Fruit fly (Drosophila melanogaster) whole organism, embryonic: ENCODE measurements around the gene tbc.

ENCODE experiments used
- Abd-B ChIP-seq: fragments of 200-800 bp; sonication (Bioruptor generic); optimal IDR thresholded peaks from 2 replicates; lab custom pipeline; 2018; ENCODE audit warnings: missing biosample characterization, mild to moderate bottlenecking, missing genetic modification characterization, moderate library complexity
- Ada2b ChIP-seq: fragments of 200-800 bp; sonication (Bioruptor generic); IDR thresholded peaks from 2 replicates; pipeline ENCODE4 v1.3.6; 2022; ENCODE audit warnings: missing biosample characterization, missing genetic modification characterization
- CG10209 ChIP-seq: fragments of 200-800 bp; sonication (Bioruptor generic); optimal IDR thresholded peaks from 3 replicates; lab custom pipeline; 2017; ENCODE audit warnings: missing biosample characterization, mild to moderate bottlenecking, missing genetic modification characterization, missing genetic modification reagents
- CG11560 ChIP-seq: fragments of 200-800 bp; sonication (Bioruptor generic); IDR thresholded peaks from 3 replicates; pipeline ENCODE4 v1.3.6; 2022; ENCODE audit warnings: missing biosample characterization, missing genetic modification characterization
- CG13123 ChIP-seq: fragments of 200-800 bp; sonication (Bioruptor generic); optimal IDR thresholded peaks from 2 replicates; lab custom pipeline; 2016; ENCODE audit warnings: missing biosample characterization, missing genetic modification characterization
- CG13296 ChIP-seq: fragments of 200-800 bp; sonication (Bioruptor generic); optimal IDR thresholded peaks from 3 replicates; lab custom pipeline; 2018; ENCODE audit warnings: missing biosample characterization, mild to moderate bottlenecking, missing genetic modification characterization
- CG14014 ChIP-seq: fragments of 200-800 bp; sonication (Bioruptor generic); IDR thresholded peaks from 2 replicates; pipeline ENCODE4 v1.3.6; 2022; ENCODE audit warnings: missing biosample characterization, missing genetic modification characterization
- CG14441 ChIP-seq: fragments of 200-800 bp; sonication (Bioruptor generic); IDR thresholded peaks from 2 replicates; pipeline ENCODE4 v1.3.6; 2022; ENCODE audit warnings: missing biosample characterization, missing genetic modification characterization
- CG15269 ChIP-seq: fragments of 200-800 bp; sonication (Bioruptor generic); optimal IDR thresholded peaks from 2 replicates; lab custom pipeline; 2018; ENCODE audit warnings: missing biosample characterization, mild to moderate bottlenecking, missing genetic modification characterization, moderate library complexity
- CG17385 ChIP-seq: fragments of 200-800 bp; sonication (Bioruptor generic); optimal IDR thresholded peaks from 3 replicates; lab custom pipeline; 2018; ENCODE audit warnings: missing biosample characterization, mild to moderate bottlenecking, missing genetic modification characterization
- CG17829 ChIP-seq: fragments of 200-800 bp; optimal IDR thresholded peaks from 2 replicates; lab custom pipeline; 2019; ENCODE audit warnings: missing biosample characterization, mild to moderate bottlenecking, missing genetic modification characterization, moderate library complexity
- CG2120 ChIP-seq: fragments of 200-800 bp; sonication (Bioruptor generic); optimal IDR thresholded peaks from 3 replicates; lab custom pipeline; 2016; ENCODE audit warnings: missing biosample characterization, missing genetic modification characterization
- CG31388 ChIP-seq: fragments of 200-800 bp; sonication (Bioruptor generic); optimal IDR thresholded peaks from 2 replicates; lab custom pipeline; 2016; ENCODE audit warnings: missing biosample characterization, missing genetic modification characterization
- CG3407 ChIP-seq: fragments of 200-800 bp; sonication (Bioruptor generic); optimal IDR thresholded peaks from 2 replicates; lab custom pipeline; 2018; ENCODE audit warnings: missing biosample characterization, mild to moderate bottlenecking, missing genetic modification characterization
- CG34224 ChIP-seq: fragments of 200-800 bp; sonication (Bioruptor generic); IDR thresholded peaks from 3 replicates; pipeline ENCODE4 v1.3.6; 2022; ENCODE audit warnings: missing biosample characterization, missing genetic modification characterization; ENCODE audit not compliant: partially characterized antibody
- CG4617 ChIP-seq: fragments of 200-800 bp; sonication (Bioruptor generic); optimal IDR thresholded peaks from 3 replicates; lab custom pipeline; 2016; ENCODE audit warnings: missing biosample characterization, missing genetic modification characterization, borderline replicate concordance
- CG5953 ChIP-seq: fragments of 200-800 bp; sonication (Bioruptor generic); IDR thresholded peaks from 2 replicates; pipeline ENCODE4 v1.3.6; 2022; ENCODE audit warnings: missing biosample characterization, missing genetic modification characterization
- CG7839 ChIP-seq: fragments of 200-800 bp; sonication (Bioruptor generic); optimal IDR thresholded peaks from 3 replicates; lab custom pipeline; 2018; ENCODE audit warnings: missing biosample characterization, mild to moderate bottlenecking, missing genetic modification characterization, moderate library complexity
- CG9876 ChIP-seq: fragments of 200-800 bp; sonication (Bioruptor generic); optimal IDR thresholded peaks from 2 replicates; lab custom pipeline; 2016; ENCODE audit warnings: missing biosample characterization, missing genetic modification characterization
- CTCF ChIP-seq: fragments of 200-800 bp; sonication (Bioruptor generic); optimal IDR thresholded peaks from 2 replicates; lab custom pipeline; 2017; ENCODE audit warnings: missing biosample characterization, mild to moderate bottlenecking, missing genetic modification characterization, moderate library complexity
- Dbx ChIP-seq: fragments of 200-800 bp; sonication (Bioruptor generic); IDR thresholded peaks from 3 replicates; pipeline ENCODE4 v1.3.6; 2022; ENCODE audit warnings: missing biosample characterization, missing genetic modification characterization
- Drgx ChIP-seq: fragments of 200-800 bp; sonication (Bioruptor generic); IDR thresholded peaks from 2 replicates; pipeline ENCODE4 v1.3.6; 2022; ENCODE audit warnings: missing biosample characterization, missing genetic modification characterization
- Hsf ChIP-seq: fragments of 200-800 bp; sonication (Bioruptor generic); optimal IDR thresholded peaks from 3 replicates; lab custom pipeline; 2016; ENCODE audit warnings: missing biosample characterization, missing genetic modification characterization
- Meics ChIP-seq: fragments of 200-800 bp; sonication (Bioruptor generic); optimal IDR thresholded peaks from 2 replicates; lab custom pipeline; 2017; ENCODE audit warnings: missing biosample characterization, mild to moderate bottlenecking, missing genetic modification characterization
- NC2α ChIP-seq: fragments of 200-800 bp; sonication (Bioruptor generic); optimal IDR thresholded peaks from 2 replicates; lab custom pipeline; 2016; ENCODE audit warnings: missing biosample characterization, missing genetic modification characterization
- NK7.1 ChIP-seq: fragments of 200-800 bp; sonication (Bioruptor generic); optimal IDR thresholded peaks from 3 replicates; lab custom pipeline; 2016; ENCODE audit warnings: missing biosample characterization, missing genetic modification characterization
- Ravus ChIP-seq: fragments of 200-800 bp; sonication (Bioruptor generic); IDR thresholded peaks from 2 replicates; pipeline ENCODE4 v1.3.6; 2022; ENCODE audit warnings: missing biosample characterization, missing genetic modification characterization
- Spps ChIP-seq: fragments of 200-800 bp; sonication (Bioruptor generic); optimal IDR thresholded peaks from 2 replicates; lab custom pipeline; 2018; ENCODE audit warnings: missing biosample characterization, mild to moderate bottlenecking, missing genetic modification characterization
- Taf1 ChIP-seq: fragments of 200-800 bp; sonication (Bioruptor generic); IDR thresholded peaks from 2 replicates; pipeline ENCODE4 v1.3.6; 2022; ENCODE audit warnings: missing biosample characterization, missing genetic modification characterization
- ac ChIP-seq: fragments of 200-800 bp; sonication (Bioruptor generic); optimal IDR thresholded peaks from 3 replicates; lab custom pipeline; 2017; ENCODE audit warnings: missing biosample characterization, mild to moderate bottlenecking, missing genetic modification characterization
- ap ChIP-seq: fragments of 200-800 bp; sonication (Bioruptor generic); IDR thresholded peaks from 2 replicates; pipeline ENCODE4 v1.3.6; 2022; ENCODE audit warnings: missing biosample characterization, missing genetic modification characterization
- ase ChIP-seq: fragments of 200-800 bp; sonication (Bioruptor generic); IDR thresholded peaks from 3 replicates; pipeline ENCODE4 v1.3.6; 2022; ENCODE audit warnings: missing biosample characterization, missing genetic modification characterization
- ato ChIP-seq: fragments of 200-800 bp; sonication (Bioruptor generic); IDR thresholded peaks from 2 replicates; pipeline ENCODE4 v1.3.6; 2022; ENCODE audit warnings: missing biosample characterization, missing genetic modification characterization; ENCODE audit not compliant: partially characterized antibody
- cad ChIP-seq: fragments of >200 bp; optimal IDR thresholded peaks from 2 replicates; lab custom pipeline; 2017; ENCODE audit warnings: missing biosample characterization, missing genetic modification characterization
- ci ChIP-seq: fragments of 200-800 bp; sonication (Bioruptor generic); IDR thresholded peaks from 3 replicates; pipeline ENCODE4 v1.3.6; 2022; ENCODE audit warnings: missing biosample characterization, missing genetic modification characterization
- danr ChIP-seq: fragments of 200-800 bp; sonication (Bioruptor generic); IDR thresholded peaks from 2 replicates; pipeline ENCODE4 v1.3.6; 2022; ENCODE audit warnings: missing biosample characterization, missing genetic modification characterization
- dmrt11E ChIP-seq: fragments of 200-800 bp; sonication (Bioruptor generic); optimal IDR thresholded peaks from 3 replicates; lab custom pipeline; 2018; ENCODE audit warnings: missing biosample characterization, mild to moderate bottlenecking, missing genetic modification characterization, moderate library complexity
- fd96Cb ChIP-seq: fragments of 200-800 bp; sonication (Bioruptor generic); optimal IDR thresholded peaks from 2 replicates; lab custom pipeline; 2018; ENCODE audit warnings: missing biosample characterization, mild to moderate bottlenecking, missing genetic modification characterization, moderate library complexity
- fru ChIP-seq: fragments of >200 bp; optimal IDR thresholded peaks from 2 replicates; lab custom pipeline; 2017
- gcm2 ChIP-seq: fragments of 200-800 bp; sonication (Bioruptor generic); optimal IDR thresholded peaks from 2 replicates; lab custom pipeline; 2016; ENCODE audit warnings: missing biosample characterization, missing genetic modification characterization
- gsb ChIP-seq: fragments of 200-800 bp; sonication (Bioruptor generic); IDR thresholded peaks from 2 replicates; pipeline ENCODE4 v1.3.6; 2022; ENCODE audit warnings: missing biosample characterization, missing genetic modification characterization
- gt ChIP-seq: fragments of 200-800 bp; sonication (Bioruptor generic); IDR thresholded peaks from 2 replicates; pipeline ENCODE4 v1.3.6; 2022; ENCODE audit warnings: missing biosample characterization, missing genetic modification characterization
- jumu ChIP-seq: fragments of 200-800 bp; sonication (Bioruptor generic); optimal IDR thresholded peaks from 3 replicates; lab custom pipeline; 2016; ENCODE audit warnings: missing biosample characterization, missing genetic modification characterization
- lola ChIP-seq, 3 experiments: fragments of >200 bp in 2 of 3; fragments of 200-800 bp in 1 of 3; sonication (Bioruptor generic) in 1 of 3; optimal IDR thresholded peaks; 2 replicates each; lab custom pipeline; 2017 to 2019; ENCODE audit warnings: missing biosample characterization in 3 of 3, missing genetic modification characterization in 3 of 3, mild to moderate bottlenecking in 1 of 3, moderate library complexity in 1 of 3
- p53 ChIP-seq: fragments of 200-800 bp; sonication (Bioruptor generic); optimal IDR thresholded peaks from 2 replicates; lab custom pipeline; 2016; ENCODE audit warnings: missing biosample characterization, missing genetic modification characterization
- pfk ChIP-seq: fragments of 200-800 bp; sonication (Bioruptor generic); optimal IDR thresholded peaks from 2 replicates; lab custom pipeline; 2018; ENCODE audit warnings: missing biosample characterization, mild to moderate bottlenecking, missing genetic modification characterization, moderate library complexity
- pnt ChIP-seq: fragments of 200-800 bp; sonication (Bioruptor generic); optimal IDR thresholded peaks from 3 replicates; lab custom pipeline; 2016; ENCODE audit warnings: missing biosample characterization, missing genetic modification characterization
- pum ChIP-seq: fragments of 200-800 bp; sonication (Bioruptor generic); optimal IDR thresholded peaks from 2 replicates; lab custom pipeline; 2016; ENCODE audit warnings: missing biosample characterization, missing genetic modification characterization
- rib ChIP-seq: fragments of 200-800 bp; sonication (Bioruptor generic); IDR thresholded peaks from 2 replicates; pipeline ENCODE4 v1.3.6; 2022; ENCODE audit warnings: missing biosample characterization, missing genetic modification characterization
- scrt ChIP-seq: fragments of 200-800 bp; sonication (Bioruptor generic); optimal IDR thresholded peaks from 2 replicates; lab custom pipeline; 2018; ENCODE audit warnings: missing biosample characterization, mild to moderate bottlenecking, missing genetic modification characterization, moderate library complexity
- stc ChIP-seq: fragments of 200-800 bp; sonication (Bioruptor generic); IDR thresholded peaks from 2 replicates; pipeline ENCODE4 v1.3.6; 2022; ENCODE audit warnings: missing biosample characterization, missing genetic modification characterization
- trh ChIP-seq: fragments of 200-800 bp; sonication (Bioruptor generic); optimal IDR thresholded peaks from 2 replicates; lab custom pipeline; 2016; ENCODE audit warnings: missing biosample characterization, missing genetic modification characterization
- z ChIP-seq: fragments of 200-800 bp; sonication (Bioruptor generic); IDR thresholded peaks from 3 replicates; pipeline ENCODE4 v1.3.6; 2022; ENCODE audit warnings: missing biosample characterization, missing genetic modification characterization

tbc gene

DNA sequence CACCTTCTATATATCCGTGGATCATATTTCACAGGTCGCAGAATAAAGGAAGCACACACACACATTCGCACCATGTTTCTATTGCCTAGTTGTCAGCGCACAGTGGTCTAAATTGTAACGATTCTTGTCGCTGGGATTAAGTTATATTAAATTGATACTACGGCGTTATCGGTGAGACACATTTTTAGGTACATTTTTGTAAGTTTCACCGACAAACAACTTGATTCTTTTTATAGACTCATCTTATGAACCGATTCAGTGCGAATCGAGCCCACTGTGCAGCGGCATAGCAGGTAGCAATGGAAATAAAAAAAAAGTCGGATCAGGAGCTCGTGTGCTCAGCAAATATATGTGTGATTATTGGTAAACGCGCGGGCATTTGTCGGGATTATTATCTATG is 31.3 kb downstream of the tbc start (continued):
- TF ChIP-seq Hsf (GFP tag; lab: Kevin White, UChicago): peak; percentile 76
- peak; percentile 29 for TF ChIP-seq gcm2
- TF ChIP-seq Ada2b (GFP tag; lab: Robert Waterston, UW): peak; percentile 76
- TF ChIP-seq ato (GFP tag; lab: Robert Waterston, UW): no peak
- no peak for TF ChIP-seq jumu (GFP tag; lab: Kevin White, UChicago)
- no peak for TF ChIP-seq rib
- peak; percentile 85 for TF ChIP-seq CG2120 (GFP tag; lab: Kevin White, UChicago)
- TF ChIP-seq CG4617 (GFP tag; lab: Kevin White, UChicago): no peak
- TF ChIP-seq danr (GFP tag; lab: Robert Waterston, UW): no peak
- TF ChIP-seq fru (lab: Kevin White, UChicago): no peak
- peak; percentile 3 for TF ChIP-seq CG31388 (GFP tag; lab: Kevin White, UChicago)
- TF ChIP-seq CG9876 (GFP tag; lab: Kevin White, UChicago): peak; percentile 45
- peak; percentile 15; the same call in 1 of the 2 replicates for TF ChIP-seq stc
- TF ChIP-seq pum: no peak
- peak; percentile 67 for TF ChIP-seq Abd-B (GFP tag; lab: Kevin White, UChicago)
- TF ChIP-seq gsb (GFP tag; lab: Robert Waterston, UW): 0 out of 2 replicates have a peak, but pooled peaks have one; percentile 31
- no peak for TF ChIP-seq CG34224
- TF ChIP-seq CG14014: peak; percentile 81
- no peak for TF ChIP-seq scrt (GFP tag; lab: Kevin White, UChicago)
- peak; percentile 74 for TF ChIP-seq fd96Cb (tag; lab: Kevin White, UChicago)
- no peak for TF ChIP-seq CG11560 (tag; lab: Robert Waterston, UW)
- peak; percentile 91 for TF ChIP-seq ci (GFP tag; lab: Robert Waterston, UW)
- TF ChIP-seq NC2α: peak; percentile 38
- peak; percentile 13 for TF ChIP-seq ac (GFP tag; lab: Kevin White, UChicago)
- TF ChIP-seq CG7839 (tag; lab: Kevin White, UChicago): peak; percentile 82
- TF ChIP-seq p53: no peak
- no peak for TF ChIP-seq ase (GFP tag; lab: Robert Waterston, UW)
- no peak for TF ChIP-seq cad (GFP tag; lab: Kevin White, UChicago)
- TF ChIP-seq dmrt11E: peak; percentile 75
- peak; percentile 26 for TF ChIP-seq CG13123 (GFP tag; lab: Kevin White, UChicago)
- no peak for TF ChIP-seq CG13296
- no peak for TF ChIP-seq CG17829 (tag; lab: Kevin White, UChicago)
- peak; percentile 68 for TF ChIP-seq Meics
- TF ChIP-seq CG14441 (GFP tag; lab: Robert Waterston, UW): peak; percentile 76
- TF ChIP-seq gt (GFP tag; lab: Robert Waterston, UW): no peak
- TF ChIP-seq Spps: peak; percentile 24
- TF ChIP-seq trh (GFP tag; lab: Kevin White, UChicago): peak; percentile 36
- peak; percentile 66 for TF ChIP-seq Drgx (GFP tag; lab: Robert Waterston, UW)
- no peak for TF ChIP-seq CG10209 (GFP tag; lab: Kevin White, UChicago)
- TF ChIP-seq lola (GFP tag; optimal IDR thresholded peaks at IDR 0.05; lab: Kevin White, UChicago): peak in 1 of 3 experiments; percentile 52
- TF ChIP-seq Ravus (GFP tag; lab: Robert Waterston, UW): no peak
- no peak for TF ChIP-seq Taf1 (GFP tag; lab: Robert Waterston, UW)
- peak; percentile 63; the same call in 1 of the 3 replicates for TF ChIP-seq Dbx (GFP tag; lab: Robert Waterston, UW)
- TF ChIP-seq pfk: no peak
- TF ChIP-seq CG15269: peak; percentile 80
- TF ChIP-seq NK7.1 (GFP tag; lab: Kevin White, UChicago): peak; percentile 51
- no peak for TF ChIP-seq CG3407 (GFP tag; lab: Kevin White, UChicago)
- TF ChIP-seq z (GFP tag; lab: Robert Waterston, UW): no peak
- TF ChIP-seq pnt (GFP tag; lab: Kevin White, UChicago): no peak
- TF ChIP-seq ap (GFP tag; lab: Robert Waterston, UW): peak; percentile 59
- TF ChIP-seq CG17385 (GFP tag; lab: Kevin White, UChicago): peak; percentile 64
- no peak for TF ChIP-seq CTCF (GFP tag; lab: Kevin White, UChicago)
- no peak for TF ChIP-seq CG5953
